Fruit fly (Drosophila melanogaster) whole organism, embryonic: Measurements from ENCODE around the gene Ptp99A.

ENCODE experiments used
- CG13624 ChIP-seq: fragments of 200-800 bp; sonication (Bioruptor generic); optimal IDR thresholded peaks from 2 replicates; lab custom pipeline; 2016; ENCODE audit warnings: missing biosample characterization, missing genetic modification characterization
- CG18262 ChIP-seq: fragments of 200-800 bp; optimal IDR thresholded peaks from 3 replicates; lab custom pipeline; 2019; ENCODE audit warnings: missing biosample characterization, mild to moderate bottlenecking, missing genetic modification characterization, moderate library complexity
- CG18619 ChIP-seq: fragments of 200-800 bp; sonication (Bioruptor generic); optimal IDR thresholded peaks from 3 replicates; lab custom pipeline; 2017; ENCODE audit warnings: missing biosample characterization, mild to moderate bottlenecking, missing genetic modification characterization
- Meics ChIP-seq: fragments of 200-800 bp; sonication (Bioruptor generic); optimal IDR thresholded peaks from 2 replicates; lab custom pipeline; 2017; ENCODE audit warnings: missing biosample characterization, mild to moderate bottlenecking, missing genetic modification characterization
- Sin3A ChIP-seq: fragments of >200 bp; optimal IDR thresholded peaks from 2 replicates; lab custom pipeline; 2018
- Xrp1 ChIP-seq: fragments of 200-800 bp; sonication (Bioruptor generic); IDR thresholded peaks from 2 replicates; pipeline ENCODE4 v1.3.6; 2022; ENCODE audit warnings: missing biosample characterization, missing genetic modification characterization
- bsh ChIP-seq, 2 experiments: fragments of 200-800 bp; sonication (Bioruptor generic); optimal IDR thresholded peaks; 2 replicates each; lab custom pipeline; 2017 to 2018; ENCODE audit warnings: mild to moderate bottlenecking in 2 of 2, missing biosample characterization in 2 of 2, missing genetic modification characterization in 2 of 2, moderate library complexity in 1 of 2
- lab ChIP-seq: fragments of 200-800 bp; sonication (Bioruptor generic); optimal IDR thresholded peaks from 3 replicates; lab custom pipeline; 2017; ENCODE audit warnings: missing biosample characterization, missing genetic modification characterization, mild to moderate bottlenecking, moderate library complexity, missing genetic modification reagents
- stc ChIP-seq: fragments of 200-800 bp; sonication (Bioruptor generic); IDR thresholded peaks from 2 replicates; pipeline ENCODE4 v1.3.6; 2022; ENCODE audit warnings: missing biosample characterization, missing genetic modification characterization

DNA sequence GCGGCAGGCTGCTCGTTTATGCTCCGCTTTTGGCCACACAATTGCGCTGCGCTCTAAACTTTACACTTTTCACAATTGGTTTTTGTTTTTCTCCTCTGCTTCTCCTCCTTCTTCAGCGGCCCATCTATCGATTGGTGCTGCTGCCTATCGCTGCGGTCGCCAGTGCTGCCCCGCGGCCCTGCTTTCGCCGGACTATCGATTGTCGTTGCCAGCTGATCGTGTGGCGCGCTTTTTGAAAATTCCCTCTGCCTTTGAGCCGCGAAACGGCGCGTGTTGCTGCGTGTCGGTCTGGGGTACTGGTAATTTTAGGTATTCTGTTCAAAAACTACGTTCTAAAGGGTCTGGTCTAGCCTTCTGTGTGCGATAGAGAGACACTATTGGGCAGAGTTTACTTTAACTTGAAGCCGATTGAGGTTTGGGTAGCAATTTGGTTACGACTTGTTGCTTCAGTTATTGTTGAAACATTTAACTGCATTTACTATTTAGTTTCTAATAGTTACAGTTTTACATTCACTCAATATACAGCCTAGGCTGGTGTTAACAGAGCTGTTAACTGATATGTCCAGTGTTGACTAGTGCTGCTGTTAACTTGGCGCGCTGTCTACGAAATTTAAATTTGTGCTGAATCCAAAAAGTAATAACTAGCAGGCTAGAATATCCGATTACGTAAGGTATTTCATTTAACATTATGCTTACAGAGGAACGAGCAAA lies 126.1 kb downstream of the Ptp99A start, which contains the start of gene Trc8:
- TF ChIP-seq Meics (GFP tag; lab: Kevin White, UChicago), result no peak
- TF ChIP-seq stc (GFP tag; lab: Robert Waterston, UW), result no peak
- peak; percentile 7 for TF ChIP-seq CG18262 (tag; lab: Kevin White, UChicago)
- no peak for TF ChIP-seq CG18619 (GFP tag; lab: Kevin White, UChicago)
- TF ChIP-seq Xrp1 (GFP tag; lab: Robert Waterston, UW), result no peak
- peak; percentile 71 for TF ChIP-seq Sin3A (lab: Kevin White, UChicago)
- TF ChIP-seq lab, result no peak
- peak; percentile 46 for TF ChIP-seq CG13624 (GFP tag; lab: Kevin White, UChicago)
- TF ChIP-seq bsh (GFP tag; optimal IDR thresholded peaks at IDR 0.05; lab: Kevin White, UChicago), result no peak
